Worm (Caenorhabditis elegans) whole organism, L1 larva: Measurements from ENCODE around the gene Y49A10A.2.

Experiments
- C04F5.9 ChIP-seq: sonication (generic microtip); optimal IDR thresholded peaks from 2 replicates; lab custom pipeline; 2016; ENCODE audit warnings: missing genetic modification characterization, missing compliant biosample characterization
- fkh-10 ChIP-seq: sonication (generic microtip); optimal IDR thresholded peaks from 2 replicates; lab custom pipeline; 2017; ENCODE audit warnings: missing biosample characterization, missing genetic modification reagents, missing genetic modification characterization
- hpl-2 ChIP-seq: fragments of 150-350 bp; optimal IDR thresholded peaks from 2 replicates; lab custom pipeline; 2014; ENCODE audit warnings: missing biosample characterization, missing genetic modification reagents, missing genetic modification characterization

- TF ChIP-seq hpl-2 (GFP tag; lab: Kevin White, UChicago) (no peak), C04F5.9 (tag; lab: Kevin White, UChicago) (no peak), fkh-10 (no peak)
Measured at ce11 chrX:10401118-10401517, 28.7 kb upstream of the Y49A10A.2 start.
